Worm (Caenorhabditis elegans): ENCODE data around the gene K07C11.7.

- TF ChIP-seq flt-1 (GFP tag; IDR thresholded peaks at IDR 0.05) (no peak), ref-1 (GFP tag; conservative IDR thresholded peaks at IDR 0.05) (no peak), ztf-23 (GFP tag; IDR thresholded peaks at IDR 0.05) (no peak), ztf-29 (GFP tag; IDR thresholded peaks at IDR 0.05) (no peak), tab-1 (GFP tag; IDR thresholded peaks at IDR 0.05) (no peak), med-1 (GFP tag; optimal IDR thresholded peaks at IDR 0.05; ENCODE audit: insufficient read depth) (no peak)
Observed at ce11 chrV:8219550-8219949, 5.8 kb upstream of the K07C11.7 start.
